Worm (Caenorhabditis elegans) whole organism, late embryonic: ENCODE data around the gene F02C12.2.

Experiments used
- ama-1 ChIP-seq: fragments of 150-350 bp; optimal IDR thresholded peaks from 2 replicates; lab custom pipeline; 2014
- ceh-18 ChIP-seq: sonication (generic microtip); optimal IDR thresholded peaks from 2 replicates; lab custom pipeline; 2016; ENCODE audit warnings: missing genetic modification characterization, missing compliant biosample characterization
- ceh-2 ChIP-seq: sonication (generic microtip); optimal IDR thresholded peaks from 2 replicates; lab custom pipeline; 2016; ENCODE audit warnings: missing genotype, missing genetic modification characterization, missing compliant biosample characterization
- ceh-9 ChIP-seq: sonication (generic microtip); optimal IDR thresholded peaks from 2 replicates; lab custom pipeline; 2016; ENCODE audit warnings: mild to moderate bottlenecking, missing genetic modification characterization, inconsistent platforms, missing compliant biosample characterization
- dve-1 ChIP-seq: sonication (generic microtip); optimal IDR thresholded peaks from 2 replicates; lab custom pipeline; 2017; ENCODE audit warnings: antibody characterized with exemption, mild to moderate bottlenecking, missing genetic modification characterization, missing compliant biosample characterization
- elt-2 ChIP-seq: sonication (generic microtip); optimal IDR thresholded peaks from 2 replicates; lab custom pipeline; 2016; ENCODE audit warnings: missing genetic modification reagents, missing genetic modification characterization, missing compliant biosample characterization
- ets-4 ChIP-seq: sonication (generic microtip); optimal IDR thresholded peaks from 2 replicates; lab custom pipeline; 2016; ENCODE audit warnings: missing genetic modification characterization, missing compliant biosample characterization
- lim-6 ChIP-seq: sonication (generic microtip); optimal IDR thresholded peaks from 2 replicates; lab custom pipeline; 2016; ENCODE audit warnings: missing genetic modification characterization, missing compliant biosample characterization
- mec-3 ChIP-seq: sonication (generic microtip); optimal IDR thresholded peaks from 2 replicates; lab custom pipeline; 2016; ENCODE audit warnings: borderline replicate concordance, missing genetic modification characterization, missing compliant biosample characterization
- nfya-1 ChIP-seq: sonication (generic microtip); optimal IDR thresholded peaks from 2 replicates; lab custom pipeline; 2017; ENCODE audit warnings: missing genetic modification characterization, mild to moderate bottlenecking, missing compliant biosample characterization, antibody characterized with exemption, moderate library complexity
- pag-3 ChIP-seq: sonication (generic microtip); optimal IDR thresholded peaks from 2 replicates; lab custom pipeline; 2016; ENCODE audit warnings: missing compliant biosample characterization, missing genetic modification characterization, borderline replicate concordance
- pha-4 ChIP-seq: fragments of 150-350 bp; optimal IDR thresholded peaks from 2 replicates; lab custom pipeline; 2018; ENCODE audit warnings: missing biosample characterization, missing genetic modification reagents, missing genetic modification characterization
- tbx-2 ChIP-seq: sonication (generic microtip); optimal IDR thresholded peaks from 2 replicates; lab custom pipeline; 2016; ENCODE audit warnings: missing genetic modification characterization, missing compliant biosample characterization
- ttx-3 ChIP-seq: sonication (generic microtip); optimal IDR thresholded peaks from 2 replicates; lab custom pipeline; 2016; ENCODE audit warnings: missing genetic modification reagents, missing genetic modification characterization, missing compliant biosample characterization

DNA sequence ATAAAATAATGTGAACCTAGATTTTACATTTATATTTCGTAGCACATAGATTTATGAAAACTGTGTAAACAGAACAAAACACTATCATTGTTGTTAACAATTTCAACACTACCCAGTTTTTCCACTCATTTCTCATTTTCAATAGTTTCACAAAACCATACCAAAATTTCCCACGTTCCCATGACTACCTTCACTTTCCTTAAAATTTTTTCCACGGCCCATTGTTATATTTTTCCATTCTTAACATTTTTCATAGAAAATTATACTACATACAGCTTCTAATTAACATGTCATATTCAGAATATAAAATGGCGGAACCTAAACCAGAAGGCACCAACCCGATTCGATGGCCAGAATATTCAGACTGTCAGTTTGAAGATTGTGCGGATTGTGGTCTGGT lies 2.7 kb upstream of the F02C12.2 start, which contains the start of gene F02C12.1:
- TF ChIP-seq mec-3 (tag; lab: Kevin White, UChicago), result no peak
- TF ChIP-seq pag-3 (tag; lab: Kevin White, UChicago), result no peak
- TF ChIP-seq dve-1, result no peak
- TF ChIP-seq tbx-2 (tag; lab: Kevin White, UChicago), result no peak
- no peak for TF ChIP-seq ceh-18 (tag; lab: Kevin White, UChicago)
- TF ChIP-seq elt-2 (tag; lab: Kevin White, UChicago), result no peak
- no peak for TF ChIP-seq nfya-1 (tag; lab: Kevin White, UChicago)
- no peak for TF ChIP-seq ceh-9
- no peak for TF ChIP-seq pha-4 (tag; lab: Kevin White, UChicago)
- TF ChIP-seq ttx-3 (tag; lab: Kevin White, UChicago), result no peak
- no peak for TF ChIP-seq ceh-2 (tag; lab: Kevin White, UChicago)
- TF ChIP-seq ama-1 (lab: Kevin White, UChicago), result no peak
- no peak for TF ChIP-seq ets-4 (tag; lab: Kevin White, UChicago)
- TF ChIP-seq lim-6, result no peak
